Fruit fly (Drosophila melanogaster) whole organism, wandering third instar larva: ENCODE measurements around the gene ihog.

Source experiments
- Abd-B ChIP-seq: fragments of >200 bp; optimal IDR thresholded peaks from 2 replicates; lab custom pipeline; 2017; ENCODE audit warnings: missing biosample characterization, missing genetic modification characterization
- CG32264 ChIP-seq: fragments of 200-800 bp; sonication (Bioruptor generic); optimal IDR thresholded peaks from 2 replicates; lab custom pipeline; 2016; ENCODE audit warnings: missing biosample characterization, missing genetic modification characterization
- CG9705 ChIP-seq: fragments of 200-800 bp; sonication (Bioruptor generic); optimal IDR thresholded peaks from 2 replicates; lab custom pipeline; 2018; ENCODE audit warnings: missing biosample characterization, mild to moderate bottlenecking, missing genetic modification characterization
- CrebA ChIP-seq: fragments of 200-800 bp; sonication (Bioruptor generic); optimal IDR thresholded peaks from 2 replicates; lab custom pipeline; 2016; ENCODE audit warnings: missing biosample characterization, mild to moderate bottlenecking, missing genetic modification characterization, borderline replicate concordance
- Dif ChIP-seq: fragments of 200-275, 200-300 bp; sonication (Bioruptor generic); optimal IDR thresholded peaks from 2 replicates; lab custom pipeline; 2018; ENCODE audit warnings: missing biosample characterization, missing genetic modification characterization; ENCODE audit not compliant: partially characterized antibody
- GATAd ChIP-seq: sonication (Bioruptor generic); optimal IDR thresholded peaks from 2 replicates; lab custom pipeline; 2016; ENCODE audit warnings: missing biosample characterization, missing genetic modification characterization
- HLH106 ChIP-seq: fragments of 200-800 bp; optimal IDR thresholded peaks from 3 replicates; lab custom pipeline; 2019; ENCODE audit warnings: missing biosample characterization, mild to moderate bottlenecking, missing genetic modification characterization, moderate library complexity
- Hnf4 ChIP-seq: fragments of 200-800 bp; sonication (Bioruptor generic); optimal IDR thresholded peaks from 2 replicates; lab custom pipeline; 2016; ENCODE audit warnings: missing biosample characterization, mild to moderate bottlenecking, missing genetic modification characterization
- Hr78 ChIP-seq: fragments of >200 bp; optimal IDR thresholded peaks from 2 replicates; lab custom pipeline; 2017; ENCODE audit warnings: missing biosample characterization, missing genetic modification characterization
- Hr83 ChIP-seq: fragments of 200-300 bp; sonication (Bioruptor generic); optimal IDR thresholded peaks from 2 replicates; lab custom pipeline; 2016; ENCODE audit warnings: missing biosample characterization, mild to moderate bottlenecking, missing genetic modification characterization, moderate library complexity; ENCODE audit not compliant: poor library complexity, severe bottlenecking
- Jra ChIP-seq: sonication (Bioruptor generic); optimal IDR thresholded peaks from 2 replicates; lab custom pipeline; 2016; ENCODE audit warnings: missing biosample characterization, missing genetic modification characterization
- Mio ChIP-seq: sonication (Bioruptor generic); optimal IDR thresholded peaks from 2 replicates; lab custom pipeline; 2016; ENCODE audit warnings: missing biosample characterization, missing genetic modification characterization
- Myc ChIP-seq: fragments of >200 bp; optimal IDR thresholded peaks from 2 replicates; lab custom pipeline; 2017
- OdsH ChIP-seq: fragments of 200-800 bp; sonication (Bioruptor generic); optimal IDR thresholded peaks from 2 replicates; lab custom pipeline; 2016; ENCODE audit warnings: missing biosample characterization, mild to moderate bottlenecking, missing genetic modification characterization
- Rel ChIP-seq, 2 experiments: fragments of 200-800 bp; sonication (Bioruptor generic) in 1 of 2; optimal IDR thresholded peaks; 2 replicates in 1 of 2; 3 replicates in 1 of 2; lab custom pipeline; 2016 to 2019; ENCODE audit warnings: mild to moderate bottlenecking in 2 of 2, missing biosample characterization in 2 of 2, missing genetic modification characterization in 2 of 2, moderate library complexity in 1 of 2
- Sp1 ChIP-seq: fragments of 200-800 bp; sonication (Bioruptor generic); optimal IDR thresholded peaks from 3 replicates; lab custom pipeline; 2019; ENCODE audit warnings: missing biosample characterization, mild to moderate bottlenecking, missing genetic modification characterization, moderate library complexity
- Vsx2 ChIP-seq: fragments of 200-300, 225-300 bp; sonication (Bioruptor generic); optimal IDR thresholded peaks from 2 replicates; lab custom pipeline; 2018; ENCODE audit warnings: missing biosample characterization, missing genetic modification characterization; ENCODE audit not compliant: partially characterized antibody
- br ChIP-seq: fragments of 200-800 bp; sonication (Bioruptor generic); optimal IDR thresholded peaks from 2 replicates; lab custom pipeline; 2016; ENCODE audit warnings: missing biosample characterization, missing genetic modification characterization
- brk ChIP-seq: fragments of 200-800 bp; sonication (Bioruptor generic); optimal IDR thresholded peaks from 2 replicates; lab custom pipeline; 2016; ENCODE audit warnings: missing biosample characterization, mild to moderate bottlenecking, missing genetic modification characterization
- dl ChIP-seq, 2 experiments: fragments of 175-275, 200-275 bp in 1 of 2; fragments of 200-275 bp in 1 of 2; sonication (Bioruptor generic); optimal IDR thresholded peaks; lab custom pipeline; 2018; ENCODE audit warnings: mild to moderate bottlenecking in 2 of 2, missing biosample characterization in 2 of 2, missing genetic modification characterization in 2 of 2, moderate library complexity in 2 of 2; ENCODE audit not compliant: partially characterized antibody in 2 of 2, insufficient read depth in 1 of 2
- dmrt93B ChIP-seq: fragments of 200-800 bp; sonication (Bioruptor generic); optimal IDR thresholded peaks from 2 replicates; lab custom pipeline; 2018; ENCODE audit warnings: missing biosample characterization, mild to moderate bottlenecking, missing genetic modification characterization
- dsf ChIP-seq: sonication (Bioruptor generic); optimal IDR thresholded peaks from 2 replicates; lab custom pipeline; 2016; ENCODE audit warnings: missing biosample characterization, missing genetic modification characterization, borderline replicate concordance
- ey ChIP-seq: fragments of 200-800 bp; sonication (Bioruptor generic); optimal IDR thresholded peaks from 2 replicates; lab custom pipeline; 2016; ENCODE audit warnings: missing biosample characterization, missing genetic modification characterization
- foxo ChIP-seq, 2 experiments: fragments of 200-800 bp; sonication (Bioruptor generic); optimal IDR thresholded peaks; 2 replicates in 1 of 2; 3 replicates in 1 of 2; lab custom pipeline; 2016 to 2017; ENCODE audit warnings: missing biosample characterization in 2 of 2, missing genetic modification characterization in 2 of 2
- fru ChIP-seq: fragments of 200-800 bp; sonication (Bioruptor generic); optimal IDR thresholded peaks from 3 replicates; lab custom pipeline; 2016; ENCODE audit warnings: missing biosample characterization, mild to moderate bottlenecking, missing genetic modification characterization
- h ChIP-seq: fragments of 200-800 bp; sonication (Bioruptor generic); optimal IDR thresholded peaks from 3 replicates; lab custom pipeline; 2016; ENCODE audit warnings: missing biosample characterization, mild to moderate bottlenecking, missing genetic modification characterization
- jim ChIP-seq: fragments of 175-275, 200-325 bp; sonication (Bioruptor generic); optimal IDR thresholded peaks from 2 replicates; lab custom pipeline; 2016; ENCODE audit warnings: missing biosample characterization, mild to moderate bottlenecking, missing genetic modification characterization
- lola ChIP-seq: fragments of >200 bp; optimal IDR thresholded peaks from 2 replicates; lab custom pipeline; 2017; ENCODE audit warnings: missing biosample characterization, missing genetic modification characterization
- psq ChIP-seq: fragments of 200-800 bp; sonication (Bioruptor generic); optimal IDR thresholded peaks from 3 replicates; lab custom pipeline; 2017; ENCODE audit warnings: missing biosample characterization, mild to moderate bottlenecking, missing genetic modification characterization, moderate library complexity
- rgr ChIP-seq: fragments of 200-800 bp; sonication (Bioruptor generic); optimal IDR thresholded peaks from 3 replicates; lab custom pipeline; 2016; ENCODE audit warnings: missing biosample characterization, mild to moderate bottlenecking, missing genetic modification characterization
- sage ChIP-seq: fragments of 200-800 bp; sonication (Bioruptor generic); optimal IDR thresholded peaks from 2 replicates; lab custom pipeline; 2016; ENCODE audit warnings: missing biosample characterization, mild to moderate bottlenecking, missing genetic modification characterization
- sv ChIP-seq: fragments of 200-800 bp; sonication (Bioruptor generic); optimal IDR thresholded peaks from 3 replicates; lab custom pipeline; 2016; ENCODE audit warnings: missing biosample characterization, missing genetic modification characterization
- tai ChIP-seq: sonication (Bioruptor generic); optimal IDR thresholded peaks from 2 replicates; lab custom pipeline; 2016; ENCODE audit warnings: missing biosample characterization, missing genetic modification characterization
- usp ChIP-seq: fragments of >200 bp; optimal IDR thresholded peaks from 2 replicates; lab custom pipeline; 2017; ENCODE audit warnings: missing biosample characterization, missing genetic modification characterization
- woc ChIP-seq: sonication (Bioruptor generic); optimal IDR thresholded peaks from 2 replicates; lab custom pipeline; 2016; ENCODE audit warnings: missing biosample characterization, mild to moderate bottlenecking, missing genetic modification characterization

ihog gene

DNA sequence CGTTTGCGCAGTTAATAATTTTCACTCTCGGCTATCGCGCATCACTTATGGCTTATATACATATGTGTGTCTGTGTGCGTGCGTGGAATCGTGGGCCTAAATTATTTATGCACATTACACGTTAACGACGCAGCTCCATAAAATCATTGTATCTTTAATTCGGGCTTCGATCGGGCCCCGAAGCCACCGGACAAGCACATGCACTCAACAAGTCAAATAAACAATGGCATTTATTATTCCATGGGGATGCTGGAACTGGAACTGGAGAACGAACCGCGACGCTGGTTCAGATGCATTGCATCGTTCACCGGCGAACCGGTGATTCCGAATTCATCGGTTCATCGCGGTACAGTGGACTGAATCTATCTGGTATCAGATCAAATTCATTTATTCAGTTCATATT lies at the start of gene ihog:
TSS of gene ihog (minus strand) at position 269 of the 403 bp plus-strand sequence.
- TF ChIP-seq sv (GFP tag; lab: Kevin White, UChicago) = no peak
- no peak for TF ChIP-seq Rel (GFP tag; optimal IDR thresholded peaks at IDR 0.05; lab: Kevin White, UChicago)
- TF ChIP-seq Rel (tag; optimal IDR thresholded peaks at IDR 0.05; lab: Kevin White, UChicago) = no peak
- peak; percentile 77 for TF ChIP-seq woc
- no peak for TF ChIP-seq CG32264
- TF ChIP-seq CG9705 = no peak
- TF ChIP-seq OdsH (GFP tag; lab: Kevin White, UChicago) = no peak

DNA sequence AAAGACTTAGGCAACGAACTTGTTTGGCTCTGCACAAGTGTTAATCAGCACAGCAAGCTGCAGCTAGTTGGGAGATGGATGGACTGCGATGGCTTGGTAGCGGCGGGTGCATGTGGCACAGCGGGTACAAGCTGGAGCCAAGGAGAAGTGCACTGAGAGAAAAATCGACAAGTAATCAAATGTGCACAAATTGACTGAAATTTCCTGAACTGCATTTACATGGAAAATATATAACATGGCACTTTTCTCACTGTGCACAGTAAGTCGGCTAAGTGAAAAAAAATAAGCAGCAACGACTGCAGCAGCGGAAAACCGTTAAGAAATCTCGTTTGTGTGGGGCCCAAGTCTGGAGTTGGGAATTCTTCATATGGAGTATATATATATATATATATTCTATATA lies 42.5 kb upstream of the ihog start:
- no peak for TF ChIP-seq CG32264
- TF ChIP-seq psq (GFP tag; lab: Kevin White, UChicago) = no peak
- no peak for TF ChIP-seq dmrt93B (GFP tag; lab: Kevin White, UChicago)
- no peak for TF ChIP-seq Hr83 (GFP tag; lab: Kevin White, UChicago)
- TF ChIP-seq tai (GFP tag; lab: Kevin White, UChicago) = no peak
- TF ChIP-seq sv (GFP tag; lab: Kevin White, UChicago) = no peak
- TF ChIP-seq usp (GFP tag; lab: Kevin White, UChicago) = no peak
- peak; percentile 45 for TF ChIP-seq fru
- TF ChIP-seq Myc (lab: Kevin White, UChicago) = no peak
- TF ChIP-seq foxo (GFP tag; optimal IDR thresholded peaks at IDR 0.05; lab: Kevin White, UChicago) = peak in 1 of 2 experiments; percentile 24
- no peak for TF ChIP-seq ey (GFP tag; lab: Kevin White, UChicago)
- TF ChIP-seq Dif (GFP tag; lab: Kevin White, UChicago) = no peak
- TF ChIP-seq rgr = peak; percentile 3
- no peak for TF ChIP-seq Jra (GFP tag; lab: Kevin White, UChicago)
- peak; percentile 20 for TF ChIP-seq h

DNA sequence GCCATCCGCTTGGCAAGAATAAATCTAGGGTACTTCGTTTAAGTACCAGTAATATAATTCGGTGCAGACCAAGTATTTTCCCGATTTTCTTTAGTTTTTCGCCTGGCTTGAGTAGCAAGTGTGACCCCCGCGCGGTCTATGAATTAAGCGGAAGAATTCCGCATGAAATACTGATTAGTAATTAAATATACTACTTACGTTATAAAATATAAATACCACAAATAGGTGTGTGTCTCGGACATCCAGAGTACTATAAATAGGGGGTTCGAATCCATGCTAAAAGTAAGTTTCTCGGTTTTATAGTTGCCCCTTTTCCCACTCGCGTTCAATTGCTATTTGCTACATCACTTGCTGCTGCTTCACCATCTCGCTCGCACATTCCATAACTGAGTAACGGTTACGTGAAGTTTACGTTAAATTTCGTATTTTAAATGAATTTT lies 23.0 kb upstream of the ihog start, which contains the start of gene snRNP-U1-70K:
TSS of gene snRNP-U1-70K (minus strand) at position 141 of the 440 bp plus-strand sequence.
- TF ChIP-seq Jra (GFP tag; lab: Kevin White, UChicago) (no peak), Dif (GFP tag; lab: Kevin White, UChicago) (peak; percentile 92), br (GFP tag; lab: Kevin White, UChicago) (no peak), CG32264 (no peak), brk (no peak), dsf (GFP tag; lab: Kevin White, UChicago) (no peak), Sp1 (no peak), sage (GFP tag; lab: Kevin White, UChicago) (no peak), OdsH (GFP tag; lab: Kevin White, UChicago) (no peak), CrebA (GFP tag; lab: Kevin White, UChicago) (no peak), fru (peak; percentile 66), Abd-B (no peak), h (no peak), rgr (no peak), Hnf4 (no peak), Rel (GFP tag; optimal IDR thresholded peaks at IDR 0.05; lab: Kevin White, UChicago) (no peak), Rel (tag; optimal IDR thresholded peaks at IDR 0.05; lab: Kevin White, UChicago) (peak; percentile 39), HLH106 (tag; lab: Kevin White, UChicago) (no peak), woc (no peak), Mio (no peak), CG9705 (no peak), foxo (GFP tag; optimal IDR thresholded peaks at IDR 0.05; lab: Kevin White, UChicago) (no peak), jim (GFP tag; lab: Kevin White, UChicago) (no peak), Myc (lab: Kevin White, UChicago) (peak; percentile 76), usp (GFP tag; lab: Kevin White, UChicago) (no peak), sv (GFP tag; lab: Kevin White, UChicago) (no peak), Vsx2 (GFP tag; lab: Kevin White, UChicago) (no peak), dl (GFP tag; optimal IDR thresholded peaks at IDR 0.05; lab: Kevin White, UChicago; ENCODE audit: insufficient read depth in 1 of 2, partially characterized antibody in 2 of 2) (peak in 1 of 2 experiments; percentile 70), GATAd (GFP tag; lab: Kevin White, UChicago) (no peak)

DNA sequence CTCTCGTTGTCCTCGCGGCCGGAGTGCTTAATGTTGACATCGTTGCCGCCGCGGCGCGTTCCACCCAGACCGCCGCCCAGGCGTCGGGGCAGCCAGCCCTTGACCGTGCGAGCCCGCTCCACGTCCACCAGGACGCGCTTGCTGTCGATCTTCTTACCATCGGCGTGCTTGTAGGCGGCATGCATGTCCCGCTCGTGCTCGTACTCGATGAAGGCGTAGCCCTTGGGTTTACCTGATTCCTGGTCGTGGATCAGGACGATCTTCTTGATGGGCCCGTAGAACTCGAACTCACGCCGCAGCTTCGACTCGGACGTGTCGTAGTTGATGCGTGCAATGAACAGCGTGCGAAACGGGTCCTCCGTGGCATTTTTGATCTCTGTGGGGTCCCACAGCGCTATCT lies 22.2 kb upstream of the ihog start:
- TF ChIP-seq Hr78 (GFP tag; lab: Kevin White, UChicago) = no peak
- TF ChIP-seq tai (GFP tag; lab: Kevin White, UChicago) = no peak
- TF ChIP-seq brk = no peak
- no peak for TF ChIP-seq Mio
- TF ChIP-seq Jra (GFP tag; lab: Kevin White, UChicago) = no peak
- TF ChIP-seq Myc (lab: Kevin White, UChicago) = no peak
- no peak for TF ChIP-seq jim (GFP tag; lab: Kevin White, UChicago)
- no peak for TF ChIP-seq Hr83 (GFP tag; lab: Kevin White, UChicago)
- no peak for TF ChIP-seq CrebA (GFP tag; lab: Kevin White, UChicago)
- no peak for TF ChIP-seq Sp1
- TF ChIP-seq foxo (GFP tag; optimal IDR thresholded peaks at IDR 0.05; lab: Kevin White, UChicago) = no peak
- TF ChIP-seq rgr = no peak
- TF ChIP-seq sage (GFP tag; lab: Kevin White, UChicago) = no peak
- TF ChIP-seq Vsx2 (GFP tag; lab: Kevin White, UChicago) = no peak
- no peak for TF ChIP-seq Rel (GFP tag; optimal IDR thresholded peaks at IDR 0.05; lab: Kevin White, UChicago)
- TF ChIP-seq Rel (tag; optimal IDR thresholded peaks at IDR 0.05; lab: Kevin White, UChicago) = no peak
- TF ChIP-seq lola (GFP tag; lab: Kevin White, UChicago) = no peak
